Worm (Caenorhabditis elegans): Measurements from ENCODE around the gene C24H11.5.

DNA sequence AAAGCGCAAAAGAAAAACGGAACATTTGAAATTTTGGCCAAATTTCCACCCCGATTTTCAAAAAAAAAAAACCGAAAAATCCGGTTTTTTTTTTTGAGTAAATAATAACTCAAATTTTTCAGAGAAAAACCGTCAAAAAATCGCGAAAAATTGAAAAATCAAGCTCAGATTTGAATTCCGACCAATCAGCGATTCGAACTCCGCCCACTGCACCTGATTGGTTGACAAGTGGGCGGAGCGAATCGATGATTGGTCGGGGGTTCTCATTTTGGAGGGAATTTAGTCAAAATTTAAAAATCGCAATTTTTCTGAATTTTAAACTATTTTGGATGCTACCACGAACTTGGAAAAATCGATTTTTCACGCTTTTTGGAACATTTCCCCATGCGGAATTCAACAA lies 49.0 kb downstream of the C24H11.5 start:
- TF ChIP-seq nhr-23 (tag; optimal IDR thresholded peaks at IDR 0.05) (no peak), ceh-82 (tag; optimal IDR thresholded peaks at IDR 0.05) (no peak), zag-1 (tag; optimal IDR thresholded peaks at IDR 0.05) (no peak), snpc-4 (tag; optimal IDR thresholded peaks at IDR 0.05) (no peak), ztf-11 (tag; optimal IDR thresholded peaks at IDR 0.05) (no peak)
